Fruit fly (Drosophila melanogaster) whole organism, embryonic: ENCODE data around the gene Mco4.

Source experiments
- CG10209 ChIP-seq: fragments of 200-800 bp; sonication (Bioruptor generic); optimal IDR thresholded peaks from 3 replicates; lab custom pipeline; 2017; ENCODE audit warnings: missing biosample characterization, mild to moderate bottlenecking, missing genetic modification characterization, missing genetic modification reagents
- CG10274 ChIP-seq: fragments of 200-800 bp; sonication (Bioruptor generic); optimal IDR thresholded peaks from 3 replicates; lab custom pipeline; 2017; ENCODE audit warnings: missing biosample characterization, mild to moderate bottlenecking, missing genetic modification characterization
- CG12659 ChIP-seq: fragments of 200-800 bp; sonication (Bioruptor generic); optimal IDR thresholded peaks from 3 replicates; lab custom pipeline; 2017; ENCODE audit warnings: mild to moderate bottlenecking, missing biosample characterization, missing genetic modification reagents, missing genetic modification characterization
- CG14014 ChIP-seq: fragments of 200-800 bp; sonication (Bioruptor generic); IDR thresholded peaks from 2 replicates; pipeline ENCODE4 v1.3.6; 2022; ENCODE audit warnings: missing biosample characterization, missing genetic modification characterization
- CG1792 ChIP-seq: fragments of 200-800 bp; sonication (Bioruptor generic); optimal IDR thresholded peaks from 2 replicates; lab custom pipeline; 2016; ENCODE audit warnings: missing biosample characterization, missing genetic modification characterization
- CG18262 ChIP-seq: fragments of 200-800 bp; optimal IDR thresholded peaks from 3 replicates; lab custom pipeline; 2019; ENCODE audit warnings: missing biosample characterization, mild to moderate bottlenecking, missing genetic modification characterization, moderate library complexity
- CG2202 ChIP-seq: fragments of 200-800 bp; sonication (Bioruptor generic); optimal IDR thresholded peaks from 2 replicates; lab custom pipeline; 2018; ENCODE audit warnings: missing biosample characterization, mild to moderate bottlenecking, missing genetic modification characterization
- CG3065 ChIP-seq: fragments of 200-800 bp; sonication (Bioruptor generic); optimal IDR thresholded peaks from 2 replicates; lab custom pipeline; 2016; ENCODE audit warnings: missing biosample characterization, missing genetic modification characterization
- CG32767 ChIP-seq: fragments of 200-800 bp; sonication (Bioruptor generic); IDR thresholded peaks from 2 replicates; pipeline ENCODE4 v1.3.6; 2022; ENCODE audit warnings: missing biosample characterization, missing genetic modification characterization
- CG5953 ChIP-seq: fragments of 200-800 bp; sonication (Bioruptor generic); IDR thresholded peaks from 2 replicates; pipeline ENCODE4 v1.3.6; 2022; ENCODE audit warnings: missing biosample characterization, missing genetic modification characterization
- CG6765 ChIP-seq: fragments of 200-800 bp; sonication (Bioruptor generic); optimal IDR thresholded peaks from 3 replicates; lab custom pipeline; 2017; ENCODE audit warnings: missing biosample characterization, mild to moderate bottlenecking, missing genetic modification characterization
- CG6813 ChIP-seq: fragments of 200-800 bp; sonication (Bioruptor generic); optimal IDR thresholded peaks from 2 replicates; lab custom pipeline; 2017; ENCODE audit warnings: missing biosample characterization, missing genetic modification characterization, mild to moderate bottlenecking, moderate library complexity, missing genetic modification reagents
- CG7271 ChIP-seq: fragments of 200-800 bp; sonication (Bioruptor generic); optimal IDR thresholded peaks from 2 replicates; lab custom pipeline; 2018; ENCODE audit warnings: missing biosample characterization, mild to moderate bottlenecking, missing genetic modification characterization, moderate library complexity
- CG8290 ChIP-seq, 3 experiments: fragments of 200-800 bp; sonication (Bioruptor generic); optimal IDR thresholded peaks; 2 replicates each; lab custom pipeline; 2016 to 2019; ENCODE audit warnings: missing biosample characterization in 3 of 3, missing genetic modification characterization in 3 of 3, mild to moderate bottlenecking in 2 of 3, moderate library complexity in 1 of 3
- CG8388 ChIP-seq: fragments of 200-800 bp; sonication (Bioruptor generic); optimal IDR thresholded peaks from 2 replicates; lab custom pipeline; 2019; ENCODE audit warnings: missing biosample characterization, mild to moderate bottlenecking, missing genetic modification characterization, moderate library complexity
- CkIIα-i1 ChIP-seq: fragments of 200-800 bp; sonication (Bioruptor generic); IDR thresholded peaks from 2 replicates; pipeline ENCODE4 v1.3.6; 2022; ENCODE audit warnings: missing biosample characterization, missing genetic modification characterization
- Doc3 ChIP-seq: fragments of 200-800 bp; sonication (Bioruptor generic); IDR thresholded peaks from 3 replicates; pipeline ENCODE4 v1.3.6; 2022; ENCODE audit warnings: missing biosample characterization, missing genetic modification characterization; ENCODE audit not compliant: partially characterized antibody
- Dp ChIP-seq: fragments of 200-800 bp; sonication (Bioruptor generic); optimal IDR thresholded peaks from 2 replicates; lab custom pipeline; 2018; ENCODE audit warnings: missing biosample characterization, mild to moderate bottlenecking, missing genetic modification characterization, moderate library complexity
- H2.0 ChIP-seq: fragments of 200-800 bp; sonication (Bioruptor generic); IDR thresholded peaks from 2 replicates; pipeline ENCODE4 v1.3.6; 2022; ENCODE audit warnings: missing biosample characterization, missing genetic modification characterization
- HmgZ ChIP-seq: fragments of 200-800 bp; sonication (Bioruptor generic); optimal IDR thresholded peaks from 2 replicates; lab custom pipeline; 2018; ENCODE audit warnings: missing biosample characterization, mild to moderate bottlenecking, missing genetic modification characterization
- Lhr ChIP-seq: fragments of 200-800 bp; sonication (Bioruptor generic); optimal IDR thresholded peaks from 3 replicates; lab custom pipeline; 2017; ENCODE audit warnings: mild to moderate bottlenecking, missing biosample characterization, missing genetic modification reagents, missing genetic modification characterization
- Lim3 ChIP-seq: fragments of 200-800 bp; sonication (Bioruptor generic); IDR thresholded peaks from 2 replicates; pipeline ENCODE4 v1.3.6; 2022; ENCODE audit warnings: missing biosample characterization, missing genetic modification characterization
- MESR4 ChIP-seq: fragments of 200-800 bp; sonication (Bioruptor generic); optimal IDR thresholded peaks from 2 replicates; lab custom pipeline; 2018; ENCODE audit warnings: missing biosample characterization, mild to moderate bottlenecking, missing genetic modification characterization, moderate library complexity
- Max ChIP-seq: fragments of 200-800 bp; sonication (Bioruptor generic); optimal IDR thresholded peaks from 2 replicates; lab custom pipeline; 2016; ENCODE audit warnings: missing biosample characterization, mild to moderate bottlenecking, missing genetic modification characterization
- NfI ChIP-seq: fragments of 200-800 bp; sonication (Bioruptor generic); optimal IDR thresholded peaks from 3 replicates; lab custom pipeline; 2018; ENCODE audit warnings: missing biosample characterization, mild to moderate bottlenecking, missing genetic modification characterization, moderate library complexity
- Optix ChIP-seq: fragments of 200-800 bp; sonication (Bioruptor generic); IDR thresholded peaks from 3 replicates; pipeline ENCODE4 v1.3.6; 2022; ENCODE audit warnings: missing biosample characterization, missing genetic modification characterization
- Pdp1 ChIP-seq, 2 experiments: fragments of 200-800 bp; sonication (Bioruptor generic); optimal IDR thresholded peaks; 3 replicates each; lab custom pipeline; 2016; ENCODE audit warnings: missing biosample characterization in 2 of 2, missing genetic modification characterization in 2 of 2, mild to moderate bottlenecking in 1 of 2, moderate library complexity in 1 of 2
- Xrp1 ChIP-seq: fragments of 200-800 bp; sonication (Bioruptor generic); IDR thresholded peaks from 2 replicates; pipeline ENCODE4 v1.3.6; 2022; ENCODE audit warnings: missing biosample characterization, missing genetic modification characterization
- amos ChIP-seq: fragments of 200-800 bp; sonication (Bioruptor generic); IDR thresholded peaks from 2 replicates; pipeline ENCODE4 v1.3.6; 2022; ENCODE audit warnings: missing biosample characterization, missing genetic modification characterization; ENCODE audit not compliant: partially characterized antibody
- br ChIP-seq: fragments of >200 bp; optimal IDR thresholded peaks from 2 replicates; lab custom pipeline; 2017
- cas ChIP-seq: fragments of 200-800 bp; sonication (Bioruptor generic); IDR thresholded peaks from 2 replicates; pipeline ENCODE4 v1.3.6; 2022; ENCODE audit warnings: missing biosample characterization, missing genetic modification characterization
- chif ChIP-seq, 2 experiments: fragments of 200-800 bp; sonication (Bioruptor generic); optimal IDR thresholded peaks; 3 replicates each; lab custom pipeline; 2016; ENCODE audit warnings: missing biosample characterization in 2 of 2, missing genetic modification characterization in 2 of 2
- dan ChIP-seq: fragments of 200-800 bp; sonication (Bioruptor generic); IDR thresholded peaks from 2 replicates; pipeline ENCODE4 v1.3.6; 2022; ENCODE audit warnings: missing biosample characterization, missing genetic modification characterization
- ewg ChIP-seq: fragments of 200-800 bp; sonication (Bioruptor generic); optimal IDR thresholded peaks from 3 replicates; lab custom pipeline; 2017; ENCODE audit warnings: mild to moderate bottlenecking, missing biosample characterization, missing genetic modification reagents, missing genetic modification characterization
- fd102C ChIP-seq: fragments of 200-800 bp; sonication (Bioruptor generic); optimal IDR thresholded peaks from 2 replicates; lab custom pipeline; 2018; ENCODE audit warnings: missing biosample characterization, mild to moderate bottlenecking, missing genetic modification characterization, moderate library complexity
- fd96Cb ChIP-seq: fragments of 200-800 bp; sonication (Bioruptor generic); optimal IDR thresholded peaks from 2 replicates; lab custom pipeline; 2018; ENCODE audit warnings: missing biosample characterization, mild to moderate bottlenecking, missing genetic modification characterization, moderate library complexity
- gcm2 ChIP-seq: fragments of 200-800 bp; sonication (Bioruptor generic); optimal IDR thresholded peaks from 2 replicates; lab custom pipeline; 2016; ENCODE audit warnings: missing biosample characterization, missing genetic modification characterization
- gro ChIP-seq: fragments of 200-800 bp; sonication (Bioruptor generic); optimal IDR thresholded peaks from 2 replicates; lab custom pipeline; 2016; ENCODE audit warnings: missing biosample characterization, missing genetic modification characterization
- gt ChIP-seq: fragments of 200-800 bp; sonication (Bioruptor generic); IDR thresholded peaks from 2 replicates; pipeline ENCODE4 v1.3.6; 2022; ENCODE audit warnings: missing biosample characterization, missing genetic modification characterization
- lab ChIP-seq: fragments of 200-800 bp; sonication (Bioruptor generic); optimal IDR thresholded peaks from 3 replicates; lab custom pipeline; 2017; ENCODE audit warnings: missing biosample characterization, missing genetic modification characterization, mild to moderate bottlenecking, moderate library complexity, missing genetic modification reagents
- maf-S ChIP-seq: fragments of 200-800 bp; sonication (Bioruptor generic); optimal IDR thresholded peaks from 2 replicates; lab custom pipeline; 2016; ENCODE audit warnings: missing biosample characterization, missing genetic modification characterization
- sens-2 ChIP-seq: fragments of 200-800 bp; sonication (Bioruptor generic); IDR thresholded peaks from 2 replicates; pipeline ENCODE4 v1.3.6; 2022; ENCODE audit warnings: missing biosample characterization, missing genetic modification characterization
- sim ChIP-seq: fragments of 200-800 bp; sonication (Bioruptor generic); IDR thresholded peaks from 2 replicates; pipeline ENCODE4 v1.3.6; 2022; ENCODE audit warnings: missing biosample characterization, missing genetic modification characterization
- slbo ChIP-seq: fragments of 200-800 bp; sonication (Bioruptor generic); IDR thresholded peaks from 2 replicates; pipeline ENCODE4 v1.3.6; 2022; ENCODE audit warnings: missing biosample characterization, missing genetic modification characterization
- sna ChIP-seq: fragments of 200-800 bp; sonication (Bioruptor generic); IDR thresholded peaks from 2 replicates; pipeline ENCODE4 v1.3.6; 2022; ENCODE audit warnings: missing biosample characterization, missing genetic modification characterization; ENCODE audit not compliant: partially characterized antibody
- tgo ChIP-seq: fragments of 200-800 bp; sonication (Bioruptor generic); IDR thresholded peaks from 3 replicates; pipeline ENCODE4 v1.3.6; 2022; ENCODE audit warnings: missing biosample characterization, missing genetic modification characterization
- vfl ChIP-seq: fragments of 200-800 bp; sonication (Bioruptor generic); optimal IDR thresholded peaks from 2 replicates; lab custom pipeline; 2016; ENCODE audit warnings: missing biosample characterization, missing genetic modification characterization
- zfh1 ChIP-seq: fragments of 200-800 bp; sonication (Bioruptor generic); IDR thresholded peaks from 3 replicates; pipeline ENCODE4 v1.3.6; 2022; ENCODE audit warnings: missing biosample characterization, missing genetic modification characterization

The Mco4 gene

DNA sequence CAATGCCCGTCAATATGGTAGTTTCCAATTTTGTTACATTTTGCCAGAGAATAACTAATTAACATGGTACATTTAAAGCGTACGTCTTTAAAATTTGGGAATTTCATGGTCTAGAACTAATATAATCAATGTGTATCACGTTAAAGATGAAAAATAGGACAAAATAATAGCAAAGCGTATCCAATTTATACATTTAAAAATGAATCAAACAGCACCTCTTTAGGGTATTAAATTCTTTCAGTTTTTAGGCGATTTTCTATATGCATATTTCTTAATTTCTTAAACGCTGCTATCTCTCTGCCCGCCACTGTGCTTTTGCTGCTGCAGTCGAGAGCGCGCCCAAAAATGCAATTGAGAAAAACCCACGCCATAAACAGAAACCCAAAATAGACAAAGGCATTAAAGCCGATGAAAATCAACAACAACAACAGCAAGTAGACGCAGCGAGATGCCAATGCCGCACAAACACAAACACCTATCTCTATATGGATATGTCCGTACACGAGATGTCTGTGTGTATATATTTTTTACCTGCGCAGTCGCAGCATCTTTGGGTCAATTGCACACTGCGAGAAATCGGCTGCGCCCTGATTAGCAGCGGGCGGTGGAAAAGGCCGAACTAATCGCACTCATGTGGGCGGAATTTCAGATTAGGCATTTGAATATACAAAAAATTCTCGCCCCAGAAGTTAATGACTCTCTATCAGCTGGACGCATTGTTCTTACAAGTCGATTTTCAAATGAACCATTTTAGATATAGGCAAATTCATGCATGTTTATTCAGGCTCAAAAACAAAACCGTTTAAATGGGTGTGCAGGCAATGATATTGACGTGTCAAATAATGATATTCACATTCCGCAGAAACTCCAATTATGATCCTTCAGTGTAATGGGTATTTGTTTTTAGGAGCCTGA lies 26.6 kb downstream of the Mco4 start (continued):
- TF ChIP-seq dan (GFP tag; lab: Robert Waterston, UW): no peak
- no peak for TF ChIP-seq cas (GFP tag; lab: Robert Waterston, UW)
- TF ChIP-seq fd96Cb (tag; lab: Kevin White, UChicago): peak; percentile 80
- TF ChIP-seq CG18262 (tag; lab: Kevin White, UChicago): peak; percentile 91
- peak; percentile 67 for TF ChIP-seq Xrp1
- TF ChIP-seq MESR4: no peak
- TF ChIP-seq CG1792 (GFP tag; lab: Kevin White, UChicago): peak; percentile 13
- no peak for TF ChIP-seq Lim3 (GFP tag; lab: Robert Waterston, UW)
- peak; percentile 70 for TF ChIP-seq Lhr (GFP tag; lab: Kevin White, UChicago)
- TF ChIP-seq gt: no peak
- peak; percentile 41; the same call in 2 of the 3 replicates for TF ChIP-seq zfh1 (GFP tag; lab: Robert Waterston, UW)
- no peak for TF ChIP-seq sim (GFP tag; lab: Robert Waterston, UW)
- no peak for TF ChIP-seq gro (GFP tag; lab: Kevin White, UChicago)
- peak; percentile 57 for TF ChIP-seq CG10209 (GFP tag; lab: Kevin White, UChicago)
- TF ChIP-seq lab: peak; percentile 21
- no peak for TF ChIP-seq CG10274 (GFP tag; lab: Kevin White, UChicago)
- no peak for TF ChIP-seq vfl (GFP tag; lab: Kevin White, UChicago)
- TF ChIP-seq Max (GFP tag; lab: Kevin White, UChicago): peak; percentile 26
- no peak for TF ChIP-seq br (lab: Kevin White, UChicago)
- TF ChIP-seq CG8388: peak; percentile 71
- no peak for TF ChIP-seq CG14014 (GFP tag; lab: Robert Waterston, UW)
- TF ChIP-seq CG12659 (GFP tag; lab: Kevin White, UChicago): peak; percentile 36
- TF ChIP-seq gcm2 (GFP tag; lab: Kevin White, UChicago): no peak
- TF ChIP-seq ewg (GFP tag; lab: Kevin White, UChicago): peak; percentile 33
- TF ChIP-seq CkIIα-i1 (GFP tag; lab: Robert Waterston, UW): no peak
- TF ChIP-seq CG32767 (GFP tag; lab: Robert Waterston, UW): no peak
- no peak for TF ChIP-seq tgo (GFP tag; lab: Robert Waterston, UW)
- no peak for TF ChIP-seq Doc3 (GFP tag; lab: Robert Waterston, UW)
- peak; percentile 39 for TF ChIP-seq CG6813 (GFP tag; lab: Kevin White, UChicago)
- no peak for TF ChIP-seq HmgZ (tag; lab: Kevin White, UChicago)
- TF ChIP-seq sens-2 (GFP tag; lab: Robert Waterston, UW): 0 out of 2 replicates have a peak, but pooled peaks have one; percentile 9
- TF ChIP-seq CG3065: no peak
- no peak for TF ChIP-seq sna (GFP tag; lab: Robert Waterston, UW)
- TF ChIP-seq fd102C (GFP tag; lab: Kevin White, UChicago): peak; percentile 9
- TF ChIP-seq maf-S (GFP tag; lab: Kevin White, UChicago): no peak
- TF ChIP-seq NfI (GFP tag; lab: Kevin White, UChicago): no peak
- no peak for TF ChIP-seq amos
- TF ChIP-seq Pdp1 (GFP tag; optimal IDR thresholded peaks at IDR 0.05; lab: Kevin White, UChicago): peak; percentile 26 to 36
- TF ChIP-seq H2.0 (GFP tag; lab: Robert Waterston, UW): 0 out of 2 replicates have a peak, but pooled peaks have one; percentile 26
- no peak for TF ChIP-seq Optix
- TF ChIP-seq CG2202 (tag; lab: Kevin White, UChicago): peak; percentile 55
- peak; percentile 61 for TF ChIP-seq CG7271 (tag; lab: Kevin White, UChicago)
- no peak for TF ChIP-seq Dp (GFP tag; lab: Kevin White, UChicago)
- TF ChIP-seq slbo (GFP tag; lab: Robert Waterston, UW): no peak
- TF ChIP-seq CG6765 (GFP tag; lab: Kevin White, UChicago): no peak
- peak; percentile 56 to 69 for TF ChIP-seq chif (GFP tag; optimal IDR thresholded peaks at IDR 0.05; lab: Kevin White, UChicago)
- 0 out of 2 replicates have a peak, but pooled peaks have one; percentile 6 for TF ChIP-seq CG5953 (GFP tag; lab: Robert Waterston, UW)
- TF ChIP-seq CG8290 (GFP tag; optimal IDR thresholded peaks at IDR 0.05; lab: Kevin White, UChicago): peak; percentile 22
- TF ChIP-seq CG8290 (tag; optimal IDR thresholded peaks at IDR 0.05; lab: Kevin White, UChicago): no peak
